Worm (Caenorhabditis elegans): ENCODE measurements around the gene exp-2.

exp-2 gene

ce11 chrV:6095829-6096228, 35.4 kb upstream of the exp-2 start, which contains the start of gene Y38A10A.7 (continued):
- TF ChIP-seq zip-4 (GFP tag; optimal IDR thresholded peaks at IDR 0.05) (no peak), efl-3 (GFP tag; optimal IDR thresholded peaks at IDR 0.05) (no peak), nhr-84 (tag; optimal IDR thresholded peaks at IDR 0.05) (no peak), vab-15 (tag; optimal IDR thresholded peaks at IDR 0.05) (no peak), egl-27 (tag; optimal IDR thresholded peaks at IDR 0.05) (no peak), C04F5.9 (tag; optimal IDR thresholded peaks at IDR 0.05) (no peak), hlh-4 (tag; optimal IDR thresholded peaks at IDR 0.05) (no peak), unc-30 (tag; optimal IDR thresholded peaks at IDR 0.05) (no peak), elt-2 (tag; optimal IDR thresholded peaks at IDR 0.05) (peak; percentile 5), isw-1 (GFP tag; IDR thresholded peaks at IDR 0.05) (no peak), lin-35 (GFP tag; optimal IDR thresholded peaks at IDR 0.05) (peak; percentile 40 to 57), nhr-71 (tag; optimal IDR thresholded peaks at IDR 0.05) (peak; percentile 22), lin-13 (GFP tag; optimal IDR thresholded peaks at IDR 0.05) (no peak), fkh-8 (tag; optimal IDR thresholded peaks at IDR 0.05) (no peak), ceh-63 (GFP tag; optimal IDR thresholded peaks at IDR 0.05) (no peak), nhr-19 (GFP tag; conservative IDR thresholded peaks at IDR 0.05) (peak; percentile 11; the same call in 1 of the 2 replicates), nhr-85 (tag) (peak; percentile 43), nhr-76 (tag; optimal IDR thresholded peaks at IDR 0.05) (no peak), swsn-7 (tag; optimal IDR thresholded peaks at IDR 0.05) (peak; percentile 39), C16A3.4 (tag; optimal IDR thresholded peaks at IDR 0.05) (no peak), lin-14 (GFP tag; optimal IDR thresholded peaks at IDR 0.05) (peak; percentile 17), nhr-237 (tag; optimal IDR thresholded peaks at IDR 0.05) (no peak), ceh-88 (GFP tag; IDR thresholded peaks at IDR 0.05) (no peak), ztf-4 (tag; optimal IDR thresholded peaks at IDR 0.05) (no peak), lin-39 (tag; optimal IDR thresholded peaks at IDR 0.05) (no peak), fkh-10 (GFP tag; optimal IDR thresholded peaks at IDR 0.05) (no peak), nhr-47 (tag; optimal IDR thresholded peaks at IDR 0.05) (peak; percentile 16), pax-3 (tag; optimal IDR thresholded peaks at IDR 0.05) (no peak), unc-62 (GFP tag; optimal IDR thresholded peaks at IDR 0.05) (no peak), sox-4 (tag; optimal IDR thresholded peaks at IDR 0.05) (no peak), mab-9 (GFP tag; IDR thresholded peaks at IDR 0.05) (no peak), alr-1 (tag; optimal IDR thresholded peaks at IDR 0.05; ENCODE audit: borderline replicate concordance) (no peak), snpc-4 (tag; optimal IDR thresholded peaks at IDR 0.05) (no peak), nhr-77 (tag; optimal IDR thresholded peaks at IDR 0.05) (no peak), hlh-17 (GFP tag; optimal IDR thresholded peaks at IDR 0.05; ENCODE audit: borderline replicate concordance) (no peak)

DNA sequence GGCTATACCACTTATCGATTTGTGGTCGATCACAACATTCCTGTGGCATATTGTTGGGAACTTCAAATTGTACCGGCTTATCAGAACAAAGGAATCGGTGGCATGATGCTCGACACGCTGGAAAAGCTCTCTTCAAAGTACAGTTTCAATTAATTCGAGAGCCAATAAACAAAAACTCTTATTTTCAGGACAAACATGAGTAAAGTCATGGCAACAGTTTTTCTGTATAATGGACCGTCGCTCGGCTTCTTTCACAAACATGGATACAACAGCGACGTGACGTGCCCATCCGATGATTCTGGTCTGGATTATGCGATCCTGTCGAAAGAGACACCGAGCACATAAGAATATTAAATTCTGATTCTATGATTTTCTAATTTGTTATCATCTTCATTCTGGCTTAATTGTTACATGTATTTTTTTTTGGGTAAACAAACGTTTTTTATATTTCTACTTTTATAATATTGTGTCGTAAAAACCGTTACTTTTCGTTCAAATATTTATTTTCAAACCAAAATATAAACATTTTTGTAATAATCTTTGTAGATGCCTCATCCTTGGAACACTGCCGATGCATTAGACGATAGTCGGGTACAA, 34.5 kb upstream of the exp-2 start, which contains the start of gene smut-1:
Gene smut-1, plus strand, starts transcription at position 547 of the 597 bp plus-strand sequence.
- TF ChIP-seq efl-1 (optimal IDR thresholded peaks at IDR 0.05) (no peak), efl-1 (GFP tag; optimal IDR thresholded peaks at IDR 0.05 in 1 of 2) (peak in 1 of 2 experiments; percentile 91), hlh-4 (tag; optimal IDR thresholded peaks at IDR 0.05) (no peak)

ce11 chrV:6098755-6099155, 32.4 kb upstream of the exp-2 start:
- TF ChIP-seq nhr-90 (tag; optimal IDR thresholded peaks at IDR 0.05; ENCODE audit: poor library complexity): peak; percentile 23
- TF ChIP-seq lsy-2 (tag; optimal IDR thresholded peaks at IDR 0.05): peak; percentile 22 to 55
- peak; percentile 60 for TF ChIP-seq xbp-1 (tag; optimal IDR thresholded peaks at IDR 0.05)
- peak; percentile 26 for TF ChIP-seq nhr-71 (tag; optimal IDR thresholded peaks at IDR 0.05)
- TF ChIP-seq ama-1 (optimal IDR thresholded peaks at IDR 0.05): peak; percentile 87
- peak; percentile 71 for TF ChIP-seq aly-2 (tag; optimal IDR thresholded peaks at IDR 0.05)
- TF ChIP-seq nhr-85 (tag): peak; percentile 30
- no peak for TF ChIP-seq lin-35 (GFP tag; optimal IDR thresholded peaks at IDR 0.05)
- peak; percentile 28 for TF ChIP-seq rnt-1 (tag; optimal IDR thresholded peaks at IDR 0.05)
- peak; percentile 16 for TF ChIP-seq snu-23 (GFP tag; optimal IDR thresholded peaks at IDR 0.05)
- TF ChIP-seq pag-3 (tag; optimal IDR thresholded peaks at IDR 0.05; ENCODE audit: borderline replicate concordance, insufficient read depth): no peak
- no peak for TF ChIP-seq zag-1 (tag; optimal IDR thresholded peaks at IDR 0.05)
- peak in 1 of 2 experiments; percentile 24 for TF ChIP-seq efl-1 (optimal IDR thresholded peaks at IDR 0.05)
- TF ChIP-seq efl-1 (GFP tag; optimal IDR thresholded peaks at IDR 0.05 in 1 of 2): peak in 1 of 2 experiments; percentile 82
- TF ChIP-seq lir-3 (tag; optimal IDR thresholded peaks at IDR 0.05; ENCODE audit: poor library complexity): no peak
- TF ChIP-seq hpl-2 (GFP tag; optimal IDR thresholded peaks at IDR 0.05): no peak
- no peak for TF ChIP-seq ceh-90 (tag; optimal IDR thresholded peaks at IDR 0.05)

All from whole organism, L1 larva.